Worm (Caenorhabditis elegans) whole organism, young adult: ENCODE measurements around the gene mrpl-22.

Experiments
- D2030.7 ChIP-seq: fragments of 200-800 bp; sonication (Bioruptor generic); IDR thresholded peaks from 2 replicates; pipeline ENCODE4 v1.3.6; 2022; ENCODE audit warnings: missing genetic modification reagents, missing genetic modification characterization, missing compliant biosample characterization
- F37B4.10 ChIP-seq: fragments of 200-800 bp; sonication (Bioruptor generic); IDR thresholded peaks from 2 replicates; pipeline ENCODE4 v1.3.6; 2022; ENCODE audit warnings: missing genetic modification characterization, missing compliant biosample characterization
- F55B11.4 ChIP-seq: sonication (generic microtip); optimal IDR thresholded peaks from 2 replicates; lab custom pipeline; 2016; ENCODE audit warnings: missing compliant biosample characterization, missing genetic modification characterization, borderline replicate concordance; ENCODE audit not compliant: insufficient read depth
- F57A8.1 ChIP-seq: fragments of 200-800 bp; sonication (Bioruptor generic); optimal IDR thresholded peaks from 2 replicates; lab custom pipeline; 2018; ENCODE audit warnings: mild to moderate bottlenecking, missing genetic modification characterization, moderate library complexity, missing compliant biosample characterization
- K11D2.4 ChIP-seq: fragments of 200-800 bp; sonication (Bioruptor generic); IDR thresholded peaks from 2 replicates; pipeline ENCODE4 v1.3.6; 2022; ENCODE audit warnings: missing genetic modification reagents, missing genetic modification characterization, missing compliant biosample characterization
- T26A5.8 ChIP-seq: sonication (generic microtip); optimal IDR thresholded peaks from 2 replicates; lab custom pipeline; 2016; ENCODE audit warnings: missing genetic modification characterization, missing compliant biosample characterization
- Y53G8AR.9 ChIP-seq: fragments of 200-800 bp; sonication (Bioruptor generic); conservative IDR thresholded peaks from 2 replicates; pipeline ENCODE4 v1.3.6; 2022; ENCODE audit warnings: missing genetic modification reagents, missing genetic modification characterization, missing compliant biosample characterization
- Y56A3A.18 ChIP-seq: fragments of 200-800 bp; sonication (Bioruptor generic); IDR thresholded peaks from 2 replicates; pipeline ENCODE4 v1.3.6; 2022; ENCODE audit warnings: missing genetic modification reagents, missing genetic modification characterization, missing compliant biosample characterization
- Y67H2A.10 ChIP-seq: fragments of 200-800 bp; sonication (Bioruptor generic); conservative IDR thresholded peaks from 2 replicates; pipeline ENCODE4 v1.3.6; 2022; ENCODE audit warnings: missing genetic modification reagents, missing genetic modification characterization, missing compliant biosample characterization
- Y79H2A.3 ChIP-seq: fragments of 200-800 bp; sonication (Bioruptor generic); conservative IDR thresholded peaks from 2 replicates; pipeline ENCODE4 v1.3.6; 2022; ENCODE audit warnings: missing genetic modification reagents, missing genetic modification characterization, missing compliant biosample characterization
- aptf-3 ChIP-seq: fragments of 200-800 bp; sonication (Bioruptor generic); IDR thresholded peaks from 2 replicates; pipeline ENCODE4 v1.3.6; 2022; ENCODE audit warnings: missing genetic modification characterization, missing compliant biosample characterization
- athp-1 ChIP-seq: sonication (generic microtip); optimal IDR thresholded peaks from 2 replicates; lab custom pipeline; 2017; ENCODE audit warnings: mild to moderate bottlenecking, missing genetic modification characterization, missing compliant biosample characterization
- attf-3 ChIP-seq: fragments of 200-800 bp; sonication (Bioruptor generic); conservative IDR thresholded peaks from 2 replicates; pipeline ENCODE4 v1.3.6; 2022; ENCODE audit warnings: missing genetic modification reagents, missing genetic modification characterization, missing compliant biosample characterization
- attf-5 ChIP-seq: fragments of 200-800 bp; sonication (Bioruptor generic); optimal IDR thresholded peaks from 2 replicates; lab custom pipeline; 2018; ENCODE audit warnings: mild to moderate bottlenecking, missing genetic modification characterization, missing compliant biosample characterization
- bed-2 ChIP-seq: fragments of 200-800 bp; sonication (Bioruptor generic); IDR thresholded peaks from 2 replicates; pipeline ENCODE4 v1.3.6; 2022; ENCODE audit warnings: missing genetic modification reagents, missing genetic modification characterization, missing compliant biosample characterization
- cebp-1 ChIP-seq, 2 experiments: fragments of 200-800 bp in 1 of 2; sonication (Bioruptor generic) in 1 of 2; sonication (generic microtip) in 1 of 2; IDR thresholded peaks in 1 of 2; optimal IDR thresholded peaks in 1 of 2; 2 replicates each; pipeline versions ENCODE4 v1.3.6 to Lab custom; 2017 to 2022; ENCODE audit warnings: missing compliant biosample characterization in 2 of 2, missing genetic modification characterization in 2 of 2, mild to moderate bottlenecking in 1 of 2, missing genetic modification reagents in 1 of 2, moderate library complexity in 1 of 2
- ceh-100 ChIP-seq: fragments of 200-800 bp; sonication (Bioruptor generic); IDR thresholded peaks from 2 replicates; pipeline ENCODE4 v1.3.6; 2022; ENCODE audit warnings: missing genetic modification reagents, missing genetic modification characterization, missing compliant biosample characterization
- ceh-40 ChIP-seq: fragments of 200-800 bp; sonication (Bioruptor generic); IDR thresholded peaks from 2 replicates; pipeline ENCODE4 v1.3.6; 2022; ENCODE audit warnings: missing genetic modification characterization, missing compliant biosample characterization
- ceh-58 ChIP-seq: fragments of 200-800 bp; sonication (Bioruptor generic); IDR thresholded peaks from 2 replicates; pipeline ENCODE4 v1.3.6; 2022; ENCODE audit warnings: missing genetic modification characterization, missing compliant biosample characterization
- ceh-79 ChIP-seq: sonication (generic microtip); optimal IDR thresholded peaks from 2 replicates; lab custom pipeline; 2017; ENCODE audit warnings: mild to moderate bottlenecking, missing genetic modification characterization, missing compliant biosample characterization
- chd-7 ChIP-seq: sonication (generic microtip); optimal IDR thresholded peaks from 2 replicates; lab custom pipeline; 2016; ENCODE audit warnings: mild to moderate bottlenecking, missing genetic modification characterization, moderate library complexity, missing compliant biosample characterization
- die-1 ChIP-seq: sonication (generic microtip); optimal IDR thresholded peaks from 2 replicates; lab custom pipeline; 2016; ENCODE audit warnings: missing genotype, mild to moderate bottlenecking, missing genetic modification characterization, missing compliant biosample characterization
- dpff-1 ChIP-seq: sonication (generic microtip); optimal IDR thresholded peaks from 2 replicates; lab custom pipeline; 2017; ENCODE audit warnings: mild to moderate bottlenecking, missing genetic modification characterization, missing compliant biosample characterization
- egl-18 ChIP-seq: fragments of 200-800 bp; sonication (Bioruptor generic); IDR thresholded peaks from 2 replicates; pipeline ENCODE4 v1.3.6; 2022; ENCODE audit warnings: missing genetic modification reagents, missing genetic modification characterization, missing compliant biosample characterization
- egl-44 ChIP-seq: fragments of 200-800 bp; sonication (Bioruptor generic); IDR thresholded peaks from 2 replicates; pipeline ENCODE4 v1.3.6; 2022; ENCODE audit warnings: missing genetic modification reagents, missing genetic modification characterization, missing compliant biosample characterization
- ets-4 ChIP-seq: fragments of 200-800 bp; sonication (Bioruptor generic); optimal IDR thresholded peaks from 2 replicates; lab custom pipeline; 2018; ENCODE audit warnings: mild to moderate bottlenecking, missing genetic modification characterization, missing compliant biosample characterization
- gei-17 ChIP-seq: fragments of 200-800 bp; sonication (Bioruptor generic); optimal IDR thresholded peaks from 2 replicates; lab custom pipeline; 2018; ENCODE audit warnings: mild to moderate bottlenecking, missing genetic modification characterization, missing compliant biosample characterization
- hmg-1.2 ChIP-seq: fragments of 200-800 bp; sonication (Bioruptor generic); IDR thresholded peaks from 2 replicates; pipeline ENCODE4 v1.3.6; 2022; ENCODE audit warnings: missing genetic modification reagents, missing genetic modification characterization, missing compliant biosample characterization
- lin-35 ChIP-seq, 3 experiments: fragments of 150-350 bp in 2 of 3; sonication (generic microtip) in 1 of 3; optimal IDR thresholded peaks; 2 replicates each; lab custom pipeline; 2014 to 2018; ENCODE audit warnings: missing biosample characterization in 3 of 3, missing genetic modification characterization in 3 of 3, missing genetic modification reagents in 3 of 3
- lir-1 ChIP-seq: fragments of 200-800 bp; sonication (Bioruptor generic); conservative IDR thresholded peaks from 2 replicates; pipeline ENCODE4 v1.3.6; 2022; ENCODE audit warnings: missing genetic modification reagents, missing genetic modification characterization, missing compliant biosample characterization
- lsy-27 ChIP-seq: sonication (generic microtip); optimal IDR thresholded peaks from 2 replicates; lab custom pipeline; 2017; ENCODE audit warnings: missing genetic modification characterization, mild to moderate bottlenecking, missing compliant biosample characterization, antibody characterized with exemption, missing genotype, borderline replicate concordance; ENCODE audit not compliant: insufficient read depth
- madf-6 ChIP-seq: fragments of 200-800 bp; sonication (Bioruptor generic); IDR thresholded peaks from 2 replicates; pipeline ENCODE4 v1.3.6; 2022; ENCODE audit warnings: missing genetic modification reagents, missing genetic modification characterization, missing compliant biosample characterization
- mes-4 ChIP-seq: sonication (generic microtip); optimal IDR thresholded peaks from 2 replicates; lab custom pipeline; 2016; ENCODE audit warnings: missing genotype, missing genetic modification characterization, missing compliant biosample characterization
- mxl-1 ChIP-seq: sonication (generic microtip); optimal IDR thresholded peaks from 2 replicates; lab custom pipeline; 2016; ENCODE audit warnings: missing genetic modification characterization, missing compliant biosample characterization
- nfya-1 ChIP-seq: sonication (generic microtip); optimal IDR thresholded peaks from 2 replicates; lab custom pipeline; 2017; ENCODE audit warnings: antibody characterized with exemption, missing compliant biosample characterization, missing genetic modification characterization, borderline replicate concordance; ENCODE audit not compliant: insufficient read depth
- nhr-179 ChIP-seq: sonication (generic microtip); optimal IDR thresholded peaks from 2 replicates; lab custom pipeline; 2016; ENCODE audit warnings: mild to moderate bottlenecking, missing genetic modification characterization, missing compliant biosample characterization
- rpc-1 ChIP-seq, 2 experiments: fragments of 150-350 bp in 1 of 2; sonication (generic microtip) in 1 of 2; optimal IDR thresholded peaks; 2 replicates each; lab custom pipeline; 2014 to 2018; ENCODE audit warnings: missing biosample characterization in 1 of 2, missing genetic modification characterization in 1 of 2, missing genetic modification reagents in 1 of 2, missing genotype in 1 of 2
- sea-2 ChIP-seq: fragments of 200-800 bp; sonication (Bioruptor generic); IDR thresholded peaks from 2 replicates; pipeline ENCODE4 v1.3.6; 2022; ENCODE audit warnings: missing genetic modification characterization, missing compliant biosample characterization
- snpc-1.3 ChIP-seq: sonication (generic microtip); optimal IDR thresholded peaks from 2 replicates; lab custom pipeline; 2017; ENCODE audit warnings: missing genetic modification characterization, mild to moderate bottlenecking, missing compliant biosample characterization, antibody characterized with exemption, moderate library complexity, missing genotype, missing genetic modification reagents; ENCODE audit not compliant: insufficient read depth
- snpc-3.4 ChIP-seq: sonication (generic microtip); optimal IDR thresholded peaks from 2 replicates; lab custom pipeline; 2017; ENCODE audit warnings: missing genetic modification characterization, mild to moderate bottlenecking, missing compliant biosample characterization, antibody characterized with exemption, moderate library complexity, missing genotype, missing genetic modification reagents
- snpc-4 ChIP-seq, 5 experiments: fragments of 150-350 bp in 1 of 5; sonication (generic microtip) in 4 of 5; optimal IDR thresholded peaks; 2 replicates each; lab custom pipeline; 2014 to 2018; ENCODE audit warnings: missing genetic modification characterization in 5 of 5, missing biosample characterization in 3 of 5, antibody characterized with exemption in 2 of 5, mild to moderate bottlenecking in 2 of 5, missing compliant biosample characterization in 2 of 5, missing genotype in 2 of 5, moderate library complexity in 2 of 5, missing genetic modification reagents in 1 of 5
- tbp1 ChIP-seq: fragments of 200-800 bp; sonication (Bioruptor generic); optimal IDR thresholded peaks from 2 replicates; lab custom pipeline; 2018; ENCODE audit warnings: mild to moderate bottlenecking, missing genetic modification characterization, missing compliant biosample characterization
- tbx-9 ChIP-seq: sonication (generic microtip); optimal IDR thresholded peaks from 2 replicates; lab custom pipeline; 2016; ENCODE audit warnings: borderline replicate concordance, missing genetic modification characterization, inconsistent platforms, missing compliant biosample characterization
- zfh-2 ChIP-seq: fragments of 200-800 bp; sonication (Bioruptor generic); conservative IDR thresholded peaks from 2 replicates; pipeline ENCODE4 v1.3.6; 2022; ENCODE audit warnings: missing genetic modification reagents, missing genetic modification characterization, missing compliant biosample characterization
- ztf-22 ChIP-seq: fragments of 200-800 bp; sonication (Bioruptor generic); optimal IDR thresholded peaks from 2 replicates; lab custom pipeline; 2018; ENCODE audit warnings: mild to moderate bottlenecking, missing genetic modification characterization, moderate library complexity, missing compliant biosample characterization
- ztf-28 ChIP-seq: fragments of 200-800 bp; sonication (Bioruptor generic); IDR thresholded peaks from 2 replicates; pipeline ENCODE4 v1.3.6; 2022; ENCODE audit warnings: missing genetic modification reagents, missing genetic modification characterization, missing compliant biosample characterization

The mrpl-22 gene

ce11 chrIII:10634034-10634433 lies 18.8 kb downstream of the mrpl-22 start:
- TF ChIP-seq Y67H2A.10 = no peak
- no peak for TF ChIP-seq F55B11.4
- TF ChIP-seq ets-4 (GFP tag; lab: Kevin White, UChicago) = peak; percentile 46
- no peak for TF ChIP-seq Y79H2A.3 (GFP tag; lab: Robert Waterston, UW)
- TF ChIP-seq ceh-100 (GFP tag; lab: Robert Waterston, UW) = no peak
- peak; percentile 78 for TF ChIP-seq attf-5 (GFP tag; lab: Kevin White, UChicago)
- no peak for TF ChIP-seq lir-1 (GFP tag; lab: Robert Waterston, UW)
- TF ChIP-seq hmg-1.2 (GFP tag; lab: Robert Waterston, UW) = peak; percentile 92
- TF ChIP-seq egl-44 = no peak
- peak; percentile 13; the same call in 1 of the 2 replicates for TF ChIP-seq madf-6 (GFP tag; lab: Robert Waterston, UW)
- no peak for TF ChIP-seq rpc-1 (optimal IDR thresholded peaks at IDR 0.05; lab: Kevin White, UChicago)
- TF ChIP-seq rpc-1 (tag; optimal IDR thresholded peaks at IDR 0.05; lab: Kevin White, UChicago) = no peak
- 0 out of 2 replicates have a peak, but pooled peaks have one; percentile 47 for TF ChIP-seq K11D2.4 (GFP tag; lab: Robert Waterston, UW)
- TF ChIP-seq gei-17 (GFP tag; lab: Kevin White, UChicago) = peak; percentile 27
- TF ChIP-seq lsy-27 (tag; lab: Kevin White, UChicago) = no peak
- TF ChIP-seq tbp1 (GFP tag; lab: Kevin White, UChicago) = peak; percentile 21
- no peak for TF ChIP-seq dpff-1 (tag; lab: Kevin White, UChicago)
- no peak for TF ChIP-seq tbx-9
- peak; percentile 33; the same call in 1 of the 2 replicates for TF ChIP-seq D2030.7 (GFP tag; lab: Robert Waterston, UW)
- no peak for TF ChIP-seq mxl-1 (tag; lab: Kevin White, UChicago)
- peak; percentile 99 for TF ChIP-seq zfh-2 (GFP tag; lab: Robert Waterston, UW)
- no peak for TF ChIP-seq ceh-58 (GFP tag; lab: Robert Waterston, UW)
- 0 out of 2 replicates have a peak, but pooled peaks have one; percentile 21 for TF ChIP-seq Y56A3A.18 (GFP tag; lab: Robert Waterston, UW)
- TF ChIP-seq nhr-179 (tag; lab: Kevin White, UChicago) = no peak
- TF ChIP-seq sea-2 (GFP tag; lab: Robert Waterston, UW) = no peak
- no peak for TF ChIP-seq snpc-3.4
- TF ChIP-seq F57A8.1 (GFP tag; lab: Kevin White, UChicago) = no peak
- TF ChIP-seq Y53G8AR.9 (GFP tag; lab: Robert Waterston, UW) = no peak
- TF ChIP-seq egl-18 (GFP tag; lab: Robert Waterston, UW) = no peak
- TF ChIP-seq ztf-28 (GFP tag; lab: Robert Waterston, UW) = no peak
- TF ChIP-seq T26A5.8 (tag; lab: Kevin White, UChicago) = no peak
- TF ChIP-seq chd-7 (tag; lab: Kevin White, UChicago) = peak; percentile 47
- TF ChIP-seq athp-1 (tag; lab: Kevin White, UChicago) = peak; percentile 2
- no peak for TF ChIP-seq snpc-1.3 (tag; lab: Kevin White, UChicago)
- TF ChIP-seq attf-3 (GFP tag; lab: Robert Waterston, UW) = no peak
- no peak for TF ChIP-seq nfya-1
- TF ChIP-seq mes-4 (tag; lab: Kevin White, UChicago) = no peak
- no peak for TF ChIP-seq ceh-79 (tag; lab: Kevin White, UChicago)
- TF ChIP-seq aptf-3 = 0 out of 2 replicates have a peak, but pooled peaks have one; percentile 45
- peak in 1 of 3 experiments; percentile 18 for TF ChIP-seq lin-35 (GFP tag; optimal IDR thresholded peaks at IDR 0.05; lab: Kevin White, UChicago)
- no peak for TF ChIP-seq die-1 (tag; lab: Kevin White, UChicago)
- no peak for TF ChIP-seq F37B4.10
- peak; percentile 41 for TF ChIP-seq snpc-4 (GFP tag; optimal IDR thresholded peaks at IDR 0.05; lab: Kevin White, UChicago)
- peak; percentile 3 to 69 (median 62) for TF ChIP-seq snpc-4 (tag; optimal IDR thresholded peaks at IDR 0.05; lab: Kevin White, UChicago)
- no peak for TF ChIP-seq ceh-40
- TF ChIP-seq ztf-22 (GFP tag; lab: Kevin White, UChicago) = peak; percentile 17
- peak; percentile 63; the same call in 1 of the 2 replicates for TF ChIP-seq bed-2 (GFP tag; lab: Robert Waterston, UW)
- peak; percentile 16; the same call in 1 of the 2 replicates for TF ChIP-seq cebp-1 (GFP tag; IDR thresholded peaks at IDR 0.05; lab: Robert Waterston, UW)
- TF ChIP-seq cebp-1 (tag; optimal IDR thresholded peaks at IDR 0.05; lab: Kevin White, UChicago) = peak; percentile 78
